Worm (Caenorhabditis elegans): Measurements from ENCODE around the gene kqt-1.

kqt-1 gene

ce11 chrX:6638985-6639573 lies 20.3 kb downstream of the kqt-1 start:
- TF ChIP-seq rnt-1 (tag; optimal IDR thresholded peaks at IDR 0.05) (no peak), lim-6 (tag; optimal IDR thresholded peaks at IDR 0.05) (no peak), nfya-1 (tag; optimal IDR thresholded peaks at IDR 0.05) (no peak), fkh-6 (tag; optimal IDR thresholded peaks at IDR 0.05) (no peak), ceh-14 (tag; optimal IDR thresholded peaks at IDR 0.05) (no peak), hlh-15 (tag; optimal IDR thresholded peaks at IDR 0.05) (no peak), zip-5 (tag; optimal IDR thresholded peaks at IDR 0.05) (no peak), madf-2 (tag; optimal IDR thresholded peaks at IDR 0.05) (no peak), C38D4.7 (GFP tag; optimal IDR thresholded peaks at IDR 0.05) (no peak), fax-1 (tag; optimal IDR thresholded peaks at IDR 0.05) (no peak), ttx-3 (tag; optimal IDR thresholded peaks at IDR 0.05) (no peak), ceh-34 (tag; optimal IDR thresholded peaks at IDR 0.05) (no peak), ztf-16 (tag; optimal IDR thresholded peaks at IDR 0.05) (no peak), elt-4 (tag; optimal IDR thresholded peaks at IDR 0.05) (no peak), mec-3 (tag; optimal IDR thresholded peaks at IDR 0.05; ENCODE audit: borderline replicate concordance) (no peak), sox-4 (tag; optimal IDR thresholded peaks at IDR 0.05) (no peak), ama-1 (optimal IDR thresholded peaks at IDR 0.05) (no peak), npax-4 (tag; optimal IDR thresholded peaks at IDR 0.05) (no peak), fkh-10 (GFP tag; optimal IDR thresholded peaks at IDR 0.05) (no peak)

ce11 chrX:6640570-6641199 lies 21.9 kb downstream of the kqt-1 start, which contains the start of gene nhr-120:
Gene nhr-120 (minus strand): TSS chrX:6640620.
- no peak for TF ChIP-seq ceh-48 (tag; optimal IDR thresholded peaks at IDR 0.05)
- no peak for TF ChIP-seq hlh-6 (tag; optimal IDR thresholded peaks at IDR 0.05)
- no peak for TF ChIP-seq pat-9 (tag; optimal IDR thresholded peaks at IDR 0.05)
- TF ChIP-seq unc-86 (tag; optimal IDR thresholded peaks at IDR 0.05) = no peak
- TF ChIP-seq dve-1 (tag; optimal IDR thresholded peaks at IDR 0.05) = no peak
- TF ChIP-seq ceh-2 (tag; optimal IDR thresholded peaks at IDR 0.05) = no peak
- TF ChIP-seq elt-4 (tag; optimal IDR thresholded peaks at IDR 0.05) = no peak
- TF ChIP-seq nhr-232 (tag; optimal IDR thresholded peaks at IDR 0.05) = no peak
- no peak for TF ChIP-seq lim-6 (tag; optimal IDR thresholded peaks at IDR 0.05)
- no peak for TF ChIP-seq K09A11.1 (tag; optimal IDR thresholded peaks at IDR 0.05; ENCODE audit: insufficient read depth)
- no peak for TF ChIP-seq hlh-15 (tag; optimal IDR thresholded peaks at IDR 0.05)
- TF ChIP-seq unc-42 (tag; optimal IDR thresholded peaks at IDR 0.05) = no peak
- no peak for TF ChIP-seq ceh-45 (GFP tag; IDR thresholded peaks at IDR 0.05)
- no peak for TF ChIP-seq madf-2 (tag; optimal IDR thresholded peaks at IDR 0.05)
- no peak for TF ChIP-seq nfya-1 (tag; optimal IDR thresholded peaks at IDR 0.05)
- no peak for TF ChIP-seq rnt-1 (tag; optimal IDR thresholded peaks at IDR 0.05)
- TF ChIP-seq odd-2 (tag; optimal IDR thresholded peaks at IDR 0.05) = no peak
- no peak for TF ChIP-seq ceh-6 (GFP tag; optimal IDR thresholded peaks at IDR 0.05)
- no peak for TF ChIP-seq ceh-31 (tag; optimal IDR thresholded peaks at IDR 0.05)

ce11 chrX:6641509-6641908 lies 22.7 kb downstream of the kqt-1 start:
- TF ChIP-seq elt-2 (tag; optimal IDR thresholded peaks at IDR 0.05) (no peak), fkh-10 (GFP tag; optimal IDR thresholded peaks at IDR 0.05) (no peak), hlh-6 (tag; optimal IDR thresholded peaks at IDR 0.05) (no peak), pros-1 (tag; optimal IDR thresholded peaks at IDR 0.05) (no peak), K09A11.1 (tag; optimal IDR thresholded peaks at IDR 0.05; ENCODE audit: insufficient read depth) (no peak), ceh-48 (tag; optimal IDR thresholded peaks at IDR 0.05) (no peak), ahr-1 (tag; optimal IDR thresholded peaks at IDR 0.05) (no peak), pag-3 (tag; optimal IDR thresholded peaks at IDR 0.05; ENCODE audit: borderline replicate concordance) (no peak), nfya-1 (tag; optimal IDR thresholded peaks at IDR 0.05) (no peak)

ce11 chrX:6642798-6643197 lies 24.0 kb downstream of the kqt-1 start:
- TF ChIP-seq K09A11.1 (tag; optimal IDR thresholded peaks at IDR 0.05; ENCODE audit: insufficient read depth) (no peak), hlh-30 (tag; optimal IDR thresholded peaks at IDR 0.05; ENCODE audit: insufficient read depth) (no peak), hlh-6 (tag; optimal IDR thresholded peaks at IDR 0.05) (no peak), unc-3 (GFP tag; conservative IDR thresholded peaks at IDR 0.05) (no peak), unc-3 (tag; optimal IDR thresholded peaks at IDR 0.05) (no peak), ceh-48 (tag; optimal IDR thresholded peaks at IDR 0.05) (no peak), elt-2 (tag; optimal IDR thresholded peaks at IDR 0.05) (no peak)
